ENCODE assay signal across 4 worm cellular contexts in genomic region chrII:13954077-13954476, ce11.
TF ChIP-seq lines count a peak whose summit lies in the region.

No protein-coding gene starts in this region.

TF ChIP-seq in whole organism, L1 larva, 84 proteins besides CTCF, POLR2A, EP300 and RAD21 (continued from another document):
- TF ChIP-seq aly-2 (tag; optimal IDR thresholded peaks at IDR 0.05; lab: Kevin White, UChicago) (no peak), efl-1 (optimal IDR thresholded peaks at IDR 0.05; lab: Kevin White, UChicago) (peak; percentile 25 to 28), efl-1 (GFP tag; optimal IDR thresholded peaks at IDR 0.05 in 1 of 2; lab: Kevin White, UChicago) (peak in 1 of 2 experiments; percentile 74), sup-37 (GFP tag; optimal IDR thresholded peaks at IDR 0.05; lab: Kevin White, UChicago) (no peak), nhr-20 (tag; optimal IDR thresholded peaks at IDR 0.05; lab: Kevin White, UChicago) (peak; percentile 61), nhr-19 (GFP tag; conservative IDR thresholded peaks at IDR 0.05; lab: Robert Waterston, UW) (0 out of 2 replicates have a peak, but pooled peaks have one; percentile 6), zip-4 (GFP tag; optimal IDR thresholded peaks at IDR 0.05; lab: Kevin White, UChicago) (no peak), skn-1 (tag; optimal IDR thresholded peaks at IDR 0.05; lab: Kevin White, UChicago) (no peak), ets-5 (GFP tag; IDR thresholded peaks at IDR 0.05; lab: Robert Waterston, UW) (no peak), snu-23 (GFP tag; optimal IDR thresholded peaks at IDR 0.05; lab: Kevin White, UChicago) (peak; percentile 38), ceh-88 (GFP tag; IDR thresholded peaks at IDR 0.05; lab: Robert Waterston, UW) (no peak), nhr-71 (tag; optimal IDR thresholded peaks at IDR 0.05; lab: Kevin White, UChicago) (peak; percentile 53), ceh-8 (GFP tag; optimal IDR thresholded peaks at IDR 0.05; lab: Kevin White, UChicago) (no peak)

TF ChIP-seq in whole organism, L2 larva, 48 proteins besides CTCF, POLR2A, EP300 and RAD21 (continued from another document):
- TF ChIP-seq lin-39 (tag; optimal IDR thresholded peaks at IDR 0.05; lab: Kevin White, UChicago), result no peak
- TF ChIP-seq lin-13 (GFP tag; optimal IDR thresholded peaks at IDR 0.05; lab: Kevin White, UChicago), result no peak
- no peak for TF ChIP-seq blmp-1 (tag; optimal IDR thresholded peaks at IDR 0.05; lab: Kevin White, UChicago; ENCODE audit: insufficient read depth)
- no peak for TF ChIP-seq nhr-12 (tag; optimal IDR thresholded peaks at IDR 0.05; lab: Kevin White, UChicago)
- TF ChIP-seq nhr-23 (tag; optimal IDR thresholded peaks at IDR 0.05; lab: Kevin White, UChicago), result no peak
- TF ChIP-seq nhr-11 (tag; optimal IDR thresholded peaks at IDR 0.05; lab: Kevin White, UChicago), result no peak
- TF ChIP-seq skn-1 (tag; optimal IDR thresholded peaks at IDR 0.05; lab: Kevin White, UChicago), result no peak
- no peak for TF ChIP-seq lin-11 (tag; optimal IDR thresholded peaks at IDR 0.05; lab: Kevin White, UChicago)
- TF ChIP-seq unc-39 (tag; optimal IDR thresholded peaks at IDR 0.05; lab: Kevin White, UChicago), result no peak
- no peak for TF ChIP-seq R02D3.7 (tag; optimal IDR thresholded peaks at IDR 0.05; lab: Kevin White, UChicago)
- TF ChIP-seq peb-1 (tag; optimal IDR thresholded peaks at IDR 0.05; lab: Kevin White, UChicago), result no peak
- no peak for TF ChIP-seq nhr-77 (tag; optimal IDR thresholded peaks at IDR 0.05; lab: Kevin White, UChicago)
- peak; percentile 78 for TF ChIP-seq fos-1 (tag; optimal IDR thresholded peaks at IDR 0.05; lab: Kevin White, UChicago)
- TF ChIP-seq ZK546.5 (tag; optimal IDR thresholded peaks at IDR 0.05; lab: Kevin White, UChicago), result no peak
- no peak for TF ChIP-seq dmd-4 (tag; optimal IDR thresholded peaks at IDR 0.05; lab: Kevin White, UChicago)
- no peak for TF ChIP-seq unc-62 (GFP tag; optimal IDR thresholded peaks at IDR 0.05; lab: Kevin White, UChicago)
- TF ChIP-seq sem-4 (tag; optimal IDR thresholded peaks at IDR 0.05; lab: Kevin White, UChicago), result no peak
- peak; percentile 54 for TF ChIP-seq nhr-25 (tag; optimal IDR thresholded peaks at IDR 0.05; lab: Kevin White, UChicago)
- TF ChIP-seq nhr-21 (tag; optimal IDR thresholded peaks at IDR 0.05; lab: Kevin White, UChicago), result no peak
- TF ChIP-seq ztf-11 (tag; optimal IDR thresholded peaks at IDR 0.05; lab: Kevin White, UChicago), result no peak
- TF ChIP-seq elt-1 (tag; optimal IDR thresholded peaks at IDR 0.05; lab: Kevin White, UChicago), result no peak
- TF ChIP-seq mdl-1 (tag; optimal IDR thresholded peaks at IDR 0.05; lab: Kevin White, UChicago), result no peak
- TF ChIP-seq nhr-6 (tag; optimal IDR thresholded peaks at IDR 0.05; lab: Kevin White, UChicago), result no peak
- peak; percentile 48 for TF ChIP-seq gmeb-1 (tag; optimal IDR thresholded peaks at IDR 0.05; lab: Kevin White, UChicago)
- peak; percentile 29 for TF ChIP-seq F13H6.1 (tag; optimal IDR thresholded peaks at IDR 0.05; lab: Kevin White, UChicago)
- no peak for TF ChIP-seq ama-1 (optimal IDR thresholded peaks at IDR 0.05; lab: Kevin White, UChicago)
- TF ChIP-seq sma-9 (GFP tag; optimal IDR thresholded peaks at IDR 0.05; lab: Kevin White, UChicago), result peak; percentile 74
- TF ChIP-seq sma-9 (tag; optimal IDR thresholded peaks at IDR 0.05; lab: Kevin White, UChicago), result no peak
- no peak for TF ChIP-seq unc-55 (GFP tag; optimal IDR thresholded peaks at IDR 0.05; lab: Kevin White, UChicago)
- no peak for TF ChIP-seq aly-2 (tag; optimal IDR thresholded peaks at IDR 0.05; lab: Kevin White, UChicago)
- TF ChIP-seq ceh-16 (tag; optimal IDR thresholded peaks at IDR 0.05; lab: Kevin White, UChicago), result no peak
- no peak for TF ChIP-seq mab-5 (tag; optimal IDR thresholded peaks at IDR 0.05; lab: Kevin White, UChicago)
- TF ChIP-seq egl-27 (tag; optimal IDR thresholded peaks at IDR 0.05; lab: Kevin White, UChicago), result no peak

TF ChIP-seq in whole organism, L4 larva, 104 proteins besides CTCF, POLR2A, EP300 and RAD21 (continued from another document):
- TF ChIP-seq mxl-3 (GFP tag; optimal IDR thresholded peaks at IDR 0.05; lab: Kevin White, UChicago) (peak; percentile 39), lsy-2 (tag; optimal IDR thresholded peaks at IDR 0.05; lab: Kevin White, UChicago) (peak in 1 of 2 experiments; percentile 72), F44E2.7 (GFP tag; IDR thresholded peaks at IDR 0.05; lab: Robert Waterston, UW) (no peak), jun-1 (tag; optimal IDR thresholded peaks at IDR 0.05; lab: Kevin White, UChicago) (peak; percentile 7), nhr-111 (GFP tag; optimal IDR thresholded peaks at IDR 0.05; lab: Kevin White, UChicago) (no peak), lin-1 (GFP tag; IDR thresholded peaks at IDR 0.05; lab: Robert Waterston, UW) (peak; percentile 51; the same call in 1 of the 2 replicates), egl-43 (GFP tag; IDR thresholded peaks at IDR 0.05; lab: Robert Waterston, UW) (no peak), dpl-1 (GFP tag; optimal IDR thresholded peaks at IDR 0.05; lab: Kevin White, UChicago) (peak; percentile 1), php-3 (GFP tag; IDR thresholded peaks at IDR 0.05; lab: Robert Waterston, UW) (peak; percentile 47; the same call in 1 of the 2 replicates), nhr-10 (tag; optimal IDR thresholded peaks at IDR 0.05; lab: Kevin White, UChicago) (no peak), nhr-77 (tag; optimal IDR thresholded peaks at IDR 0.05; lab: Kevin White, UChicago) (peak; percentile 96), hlh-30 (tag; optimal IDR thresholded peaks at IDR 0.05; lab: Kevin White, UChicago; ENCODE audit: insufficient read depth) (peak; percentile 82), nhr-48 (tag; optimal IDR thresholded peaks at IDR 0.05; lab: Kevin White, UChicago) (peak; percentile 72), ceh-28 (tag; optimal IDR thresholded peaks at IDR 0.05; lab: Kevin White, UChicago) (no peak), hlh-11 (tag; optimal IDR thresholded peaks at IDR 0.05; lab: Kevin White, UChicago) (peak; percentile 85), ces-1 (GFP tag; optimal IDR thresholded peaks at IDR 0.05; lab: Kevin White, UChicago) (no peak), set-16 (GFP tag; IDR thresholded peaks at IDR 0.05; lab: Robert Waterston, UW) (peak; percentile 11; the same call in 1 of the 2 replicates), pqm-1 (tag; optimal IDR thresholded peaks at IDR 0.05; lab: Kevin White, UChicago) (peak; percentile 79), vab-7 (GFP tag; IDR thresholded peaks at IDR 0.05; lab: Robert Waterston, UW) (no peak), dve-1 (tag; optimal IDR thresholded peaks at IDR 0.05; lab: Kevin White, UChicago; ENCODE audit: insufficient read depth) (peak; percentile 91), dmd-6 (GFP tag; IDR thresholded peaks at IDR 0.05; lab: Robert Waterston, UW) (peak; percentile 83), fos-1 (tag; optimal IDR thresholded peaks at IDR 0.05; lab: Kevin White, UChicago) (no peak), aly-2 (tag; optimal IDR thresholded peaks at IDR 0.05; lab: Kevin White, UChicago) (no peak), ztf-7 (tag; optimal IDR thresholded peaks at IDR 0.05; lab: Kevin White, UChicago) (peak; percentile 99), unc-62 (GFP tag; optimal IDR thresholded peaks at IDR 0.05 in 1 of 2; lab: Kevin White, UChicago) (peak in 1 of 2 experiments; percentile 39), unc-62 (tag; optimal IDR thresholded peaks at IDR 0.05; lab: Kevin White, UChicago) (no peak), nhr-102 (tag; optimal IDR thresholded peaks at IDR 0.05; lab: Kevin White, UChicago) (peak; percentile 51), lin-15B (tag; optimal IDR thresholded peaks at IDR 0.05; lab: Kevin White, UChicago) (no peak), mes-2 (tag; optimal IDR thresholded peaks at IDR 0.05; lab: Kevin White, UChicago; ENCODE audit: poor library complexity, severe bottlenecking) (peak; percentile 49), cey-2 (tag; optimal IDR thresholded peaks at IDR 0.05; lab: Kevin White, UChicago; ENCODE audit: borderline replicate concordance, insufficient read depth) (peak; percentile 46)

TF ChIP-seq in whole organism, young adult, 124 proteins besides CTCF, POLR2A, EP300 and RAD21 (continued from another document):
- no peak for TF ChIP-seq C06A6.2 (GFP tag; conservative IDR thresholded peaks at IDR 0.05; lab: Robert Waterston, UW)
- no peak for TF ChIP-seq B0019.2 (GFP tag; conservative IDR thresholded peaks at IDR 0.05; lab: Robert Waterston, UW)
- peak; percentile 19 for TF ChIP-seq tbp1 (GFP tag; optimal IDR thresholded peaks at IDR 0.05; lab: Kevin White, UChicago)
- no peak for TF ChIP-seq F33H1.4 (GFP tag; IDR thresholded peaks at IDR 0.05; lab: Robert Waterston, UW)
- no peak for TF ChIP-seq C17E4.6 (GFP tag; IDR thresholded peaks at IDR 0.05; lab: Robert Waterston, UW)
- TF ChIP-seq ztf-3 (GFP tag; optimal IDR thresholded peaks at IDR 0.05; lab: Kevin White, UChicago), result no peak
- TF ChIP-seq ccch-3 (GFP tag; optimal IDR thresholded peaks at IDR 0.05; lab: Kevin White, UChicago), result no peak
- TF ChIP-seq unc-130 (GFP tag; optimal IDR thresholded peaks at IDR 0.05; lab: Kevin White, UChicago), result no peak
- no peak for TF ChIP-seq let-607 (tag; optimal IDR thresholded peaks at IDR 0.05; lab: Kevin White, UChicago)
